Worm (Caenorhabditis elegans) whole organism, L4 larva: Measurements from ENCODE around the gene nas-4.
A peak's percentile ranks its signal among the peaks of the same experiment; 100 is the strongest.

Experiments used
- ama-1 ChIP-seq: fragments of 150-350 bp; optimal IDR thresholded peaks from 2 replicates; lab custom pipeline; 2014; ENCODE audit warnings: inconsistent platforms, mixed read lengths
- ceh-82 ChIP-seq: sonication (generic microtip); optimal IDR thresholded peaks from 2 replicates; lab custom pipeline; 2017; ENCODE audit warnings: missing biosample characterization, missing genetic modification characterization
- duxl-1 ChIP-seq: sonication (generic microtip); optimal IDR thresholded peaks from 2 replicates; lab custom pipeline; 2016; ENCODE audit warnings: mild to moderate bottlenecking, missing genetic modification characterization, moderate library complexity, missing compliant biosample characterization; ENCODE audit not compliant: poor library complexity
- egl-27 ChIP-seq: sonication (generic microtip); optimal IDR thresholded peaks from 3 replicates; lab custom pipeline; 2017; ENCODE audit warnings: missing biosample characterization, missing genetic modification reagents, missing genetic modification characterization
- fkh-10 ChIP-seq: fragments of 150-350 bp; optimal IDR thresholded peaks from 2 replicates; lab custom pipeline; 2014; ENCODE audit warnings: missing biosample characterization, missing genetic modification reagents, missing genetic modification characterization
- lsy-2 ChIP-seq, 2 experiments: fragments of 150-350 bp in 1 of 2; sonication (generic microtip) in 1 of 2; optimal IDR thresholded peaks; 2 replicates each; lab custom pipeline; 2014 to 2017; ENCODE audit warnings: missing biosample characterization in 2 of 2, missing genetic modification characterization in 2 of 2
- madf-9 ChIP-seq: fragments of 200-800 bp; sonication (Bioruptor generic); conservative IDR thresholded peaks from 2 replicates; pipeline ENCODE4 v1.3.6; 2022; ENCODE audit warnings: missing genetic modification reagents, missing genetic modification characterization, missing compliant biosample characterization
- snpc-4 ChIP-seq: fragments of 150-350 bp; optimal IDR thresholded peaks from 2 replicates; lab custom pipeline; 2014; ENCODE audit warnings: missing biosample characterization, missing genetic modification characterization
- unc-62 ChIP-seq, 3 experiments: fragments of 150-350 bp in 1 of 3; sonication (generic microtip); optimal IDR thresholded peaks in 2 of 3; peaks in 1 of 3; 1 replicate in 1 of 3; 2 replicates in 2 of 3; lab custom pipeline; 2014 to 2017; ENCODE audit warnings: missing biosample characterization in 3 of 3, missing genetic modification characterization in 3 of 3, missing genetic modification reagents in 3 of 3, missing genotype in 1 of 3
- zip-2 ChIP-seq: fragments of 150-350 bp; optimal IDR thresholded peaks from 2 replicates; lab custom pipeline; 2014; ENCODE audit warnings: missing biosample characterization, missing genetic modification characterization

- TF ChIP-seq zip-2 (tag; lab: Kevin White, UChicago) (no peak), fkh-10 (GFP tag; lab: Kevin White, UChicago) (no peak), lsy-2 (tag; optimal IDR thresholded peaks at IDR 0.05; lab: Kevin White, UChicago) (no peak), snpc-4 (tag; lab: Kevin White, UChicago) (no peak), duxl-1 (tag; lab: Kevin White, UChicago) (no peak), ama-1 (lab: Kevin White, UChicago) (peak; percentile 55), ceh-82 (tag; lab: Kevin White, UChicago) (no peak), unc-62 (GFP tag; optimal IDR thresholded peaks at IDR 0.05 in 1 of 2; lab: Kevin White, UChicago) (no peak), unc-62 (tag; optimal IDR thresholded peaks at IDR 0.05; lab: Kevin White, UChicago) (no peak), madf-9 (GFP tag; lab: Robert Waterston, UW) (no peak), egl-27 (tag; lab: Kevin White, UChicago) (no peak)
Observed at ce11 chrIII:6380472-6380871, 35.0 kb downstream of the nas-4 start, which contains the start of gene C16A3.5.
